Fruit fly (Drosophila melanogaster) Kc167 (cell line): ENCODE data around the gene CG8209.

Experiments used
- Myc ChIP-seq: fragments of >200 bp; optimal IDR thresholded peaks from 2 replicates; lab custom pipeline; 2017; ENCODE audit warnings: missing external identifiers
- Sin3A ChIP-seq: fragments of >200 bp; optimal IDR thresholded peaks from 2 replicates; lab custom pipeline; 2018; ENCODE audit warnings: missing external identifiers
- h ChIP-seq: fragments of >200 bp; optimal IDR thresholded peaks from 3 replicates; lab custom pipeline; 2018; ENCODE audit warnings: missing external identifiers
- insv ChIP-seq: fragments of >200 bp; optimal IDR thresholded peaks from 3 replicates; lab custom pipeline; 2018; ENCODE audit warnings: missing external identifiers
- psq ChIP-seq: fragments of >200 bp; optimal IDR thresholded peaks from 2 replicates; lab custom pipeline; 2017; ENCODE audit warnings: missing external identifiers
- ttk ChIP-seq: sonication (Bioruptor generic); optimal IDR thresholded peaks from 2 replicates; lab custom pipeline; 2017; ENCODE audit warnings: missing external identifiers

CG8209 gene

dm6 chr3L:7983602-7984223 is 7.5 kb downstream of the CG8209 start:
- TF ChIP-seq Sin3A (lab: Kevin White, UChicago) (no peak), Myc (lab: Kevin White, UChicago) (no peak), insv (no peak), ttk (lab: Kevin White, UChicago) (no peak), h (lab: Kevin White, UChicago) (no peak), psq (no peak)

- no peak for TF ChIP-seq Myc (lab: Kevin White, UChicago)
- TF ChIP-seq h (lab: Kevin White, UChicago), result no peak
- TF ChIP-seq ttk (lab: Kevin White, UChicago), result no peak
- no peak for TF ChIP-seq insv
- no peak for TF ChIP-seq Sin3A (lab: Kevin White, UChicago)
- no peak for TF ChIP-seq psq
Measured at dm6 chr3L:7984623-7985237, 8.5 kb downstream of the CG8209 start.

DNA sequence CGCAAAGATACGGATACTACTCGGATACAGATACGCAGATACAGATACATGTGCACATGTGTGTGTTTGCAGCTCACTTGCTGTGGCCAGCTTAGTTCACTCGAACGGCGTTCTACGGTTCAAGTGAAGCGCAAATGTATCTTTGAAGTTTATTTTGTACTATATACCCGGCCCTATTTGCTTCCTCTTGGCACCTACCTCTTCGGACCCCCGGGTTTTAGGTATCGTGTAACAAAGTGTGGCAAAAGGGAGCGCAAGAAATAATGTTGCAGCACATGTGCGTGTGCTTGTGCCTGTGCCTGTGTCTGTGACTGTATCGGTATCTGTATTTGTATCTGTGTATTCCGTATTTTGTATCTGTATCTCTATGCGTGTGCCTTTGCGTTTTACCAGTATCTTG is 12.2 kb downstream of the CG8209 start:
- TF ChIP-seq ttk (lab: Kevin White, UChicago) (no peak), Sin3A (lab: Kevin White, UChicago) (no peak), insv (no peak), h (lab: Kevin White, UChicago) (no peak), Myc (lab: Kevin White, UChicago) (no peak), psq (no peak)

dm6 chr3L:7988828-7989673 is 12.8 kb downstream of the CG8209 start:
- no peak for TF ChIP-seq ttk (lab: Kevin White, UChicago)

dm6 chr3L:7990256-7990655 is 14.1 kb downstream of the CG8209 start:
- TF ChIP-seq Myc (lab: Kevin White, UChicago) (no peak), insv (no peak), psq (no peak), h (lab: Kevin White, UChicago) (no peak), ttk (lab: Kevin White, UChicago) (no peak), Sin3A (lab: Kevin White, UChicago) (no peak)

DNA sequence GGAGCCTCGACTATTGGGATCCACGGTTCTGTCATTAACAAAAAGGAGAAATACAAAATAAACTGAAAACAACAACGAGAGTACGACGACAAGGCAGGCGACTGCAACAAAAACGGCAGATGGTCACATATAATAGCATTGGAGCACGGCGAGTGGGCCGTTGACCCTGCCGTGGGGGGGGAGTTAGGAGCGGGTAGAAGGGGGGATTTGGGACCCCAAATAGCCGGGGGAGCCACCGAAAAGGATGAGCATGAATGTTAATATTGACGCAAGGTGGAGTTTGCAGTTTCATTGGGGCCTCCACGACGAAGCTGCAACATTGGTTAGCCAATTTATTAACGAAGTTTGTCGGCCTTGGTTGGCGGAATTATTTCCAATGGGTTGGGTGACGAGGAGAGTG is 16.6 kb downstream of the CG8209 start:
- TF ChIP-seq Sin3A (lab: Kevin White, UChicago), result no peak

- TF ChIP-seq Sin3A (lab: Kevin White, UChicago), result no peak
- TF ChIP-seq insv, result no peak
- no peak for TF ChIP-seq psq
- no peak for TF ChIP-seq ttk (lab: Kevin White, UChicago)
- no peak for TF ChIP-seq Myc (lab: Kevin White, UChicago)
Measured at dm6 chr3L:7993570-7994319, 17.5 kb downstream of the CG8209 start.

DNA sequence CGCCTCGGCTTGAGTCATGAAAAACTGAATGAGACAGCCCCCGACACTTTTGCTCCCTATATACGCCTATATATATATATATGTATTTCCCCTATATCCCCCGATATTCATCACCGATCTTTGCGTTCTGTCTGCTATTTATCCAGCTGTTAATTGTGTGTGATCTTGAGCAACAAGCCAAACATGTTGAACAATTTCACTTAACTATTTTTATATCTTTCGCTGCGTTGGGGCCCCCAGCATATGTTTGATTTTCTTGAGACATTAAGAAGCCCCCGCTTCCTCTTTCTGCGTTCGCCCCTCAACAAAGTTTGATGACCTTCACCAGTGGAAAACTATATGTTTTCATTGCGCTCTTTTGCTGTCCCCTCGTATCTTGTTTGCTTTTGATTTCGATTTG is 20.2 kb downstream of the CG8209 start:
- TF ChIP-seq h (lab: Kevin White, UChicago) (no peak), Sin3A (lab: Kevin White, UChicago) (no peak)

DNA sequence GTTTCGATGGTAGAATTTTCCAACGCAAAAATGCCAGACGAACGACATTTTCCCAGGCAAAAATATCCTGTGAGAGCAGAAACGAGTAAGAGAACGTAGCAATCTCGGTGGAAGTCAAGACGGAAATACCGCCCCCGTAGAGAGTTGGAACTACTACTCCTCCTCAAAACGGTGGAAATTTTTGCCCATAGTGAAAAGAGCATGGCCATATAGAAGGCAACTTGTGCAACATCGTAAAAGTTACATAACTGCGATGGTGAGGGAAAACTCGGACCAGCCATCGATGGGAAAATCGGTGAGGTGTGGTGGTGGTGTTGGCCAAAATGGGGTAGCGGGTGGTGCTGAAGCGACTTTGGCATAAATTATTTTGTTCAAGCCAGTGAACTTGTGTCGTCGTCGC is 23.7 kb downstream of the CG8209 start:
- no peak for TF ChIP-seq Myc (lab: Kevin White, UChicago)
- TF ChIP-seq h (lab: Kevin White, UChicago), result no peak
- TF ChIP-seq Sin3A (lab: Kevin White, UChicago), result no peak
- no peak for TF ChIP-seq insv

dm6 chr3L:8001057-8001597 is 24.9 kb downstream of the CG8209 start:
- TF ChIP-seq ttk (lab: Kevin White, UChicago) (no peak), h (lab: Kevin White, UChicago) (no peak), Myc (lab: Kevin White, UChicago) (no peak), psq (no peak), Sin3A (lab: Kevin White, UChicago) (no peak), insv (no peak)

- TF ChIP-seq insv (no peak), h (lab: Kevin White, UChicago) (no peak), Sin3A (lab: Kevin White, UChicago) (no peak), psq (no peak), Myc (lab: Kevin White, UChicago) (no peak)
Measured at dm6 chr3L:8005770-8006169, 29.6 kb downstream of the CG8209 start.
